Worm (Caenorhabditis elegans) whole organism, midembryonic: ENCODE measurements around the gene clec-21.

ENCODE experiments used
- flt-1 ChIP-seq: fragments of 200-800 bp; sonication (Bioruptor generic); IDR thresholded peaks from 2 replicates; pipeline ENCODE4 v1.3.6; 2022; ENCODE audit warnings: missing genetic modification characterization, missing compliant biosample characterization
- klf-2 ChIP-seq: fragments of 200-800 bp; sonication (Bioruptor generic); conservative IDR thresholded peaks from 2 replicates; pipeline ENCODE4 v1.3.6; 2022; ENCODE audit warnings: missing genetic modification reagents, missing genetic modification characterization, missing compliant biosample characterization

DNA sequence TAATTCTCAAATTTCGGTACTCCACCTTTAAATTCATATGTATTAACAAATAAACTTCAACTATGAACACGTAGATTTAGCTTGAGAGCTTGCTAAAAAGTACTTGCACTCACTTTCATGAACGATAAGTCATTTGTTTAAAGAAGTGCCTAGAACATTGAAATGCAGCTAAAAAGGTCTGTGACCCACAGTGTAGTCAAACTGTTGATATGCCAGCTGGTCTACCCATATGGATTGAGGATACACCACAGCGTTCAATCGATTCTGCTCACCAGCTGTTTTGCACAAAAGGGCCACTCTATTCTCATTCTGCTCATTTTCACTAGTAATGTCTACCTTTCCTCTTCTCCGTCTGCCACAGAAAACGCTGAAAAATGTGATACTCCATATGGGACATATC, 48.1 kb downstream of the clec-21 start, which contains the start of gene fbxb-43:
- no peak for TF ChIP-seq klf-2 (GFP tag; lab: Robert Waterston, UW)
- no peak for TF ChIP-seq flt-1 (GFP tag; lab: Robert Waterston, UW)
